Worm (Caenorhabditis elegans) whole organism, young adult: ENCODE results near the gene dpy-7.

Experiments used
- B0019.2 ChIP-seq: fragments of 200-800 bp; sonication (Bioruptor generic); conservative IDR thresholded peaks from 2 replicates; pipeline ENCODE4 v1.3.6; 2022; ENCODE audit warnings: missing genetic modification reagents, missing genetic modification characterization, missing compliant biosample characterization
- F33H1.4 ChIP-seq: fragments of 200-800 bp; sonication (Bioruptor generic); IDR thresholded peaks from 2 replicates; pipeline ENCODE4 v1.3.6; 2022; ENCODE audit warnings: missing genetic modification reagents, missing genetic modification characterization, missing compliant biosample characterization
- F37B4.10 ChIP-seq: fragments of 200-800 bp; sonication (Bioruptor generic); IDR thresholded peaks from 2 replicates; pipeline ENCODE4 v1.3.6; 2022; ENCODE audit warnings: missing genetic modification characterization, missing compliant biosample characterization
- F55B11.4 ChIP-seq: sonication (generic microtip); optimal IDR thresholded peaks from 2 replicates; lab custom pipeline; 2016; ENCODE audit warnings: missing compliant biosample characterization, missing genetic modification characterization, borderline replicate concordance; ENCODE audit not compliant: insufficient read depth
- F57C9.4 ChIP-seq: sonication (generic microtip); optimal IDR thresholded peaks from 2 replicates; lab custom pipeline; 2017; ENCODE audit warnings: mild to moderate bottlenecking, missing genetic modification characterization, missing compliant biosample characterization
- K11D2.4 ChIP-seq: fragments of 200-800 bp; sonication (Bioruptor generic); IDR thresholded peaks from 2 replicates; pipeline ENCODE4 v1.3.6; 2022; ENCODE audit warnings: missing genetic modification reagents, missing genetic modification characterization, missing compliant biosample characterization
- Y67H2A.10 ChIP-seq: fragments of 200-800 bp; sonication (Bioruptor generic); conservative IDR thresholded peaks from 2 replicates; pipeline ENCODE4 v1.3.6; 2022; ENCODE audit warnings: missing genetic modification reagents, missing genetic modification characterization, missing compliant biosample characterization
- akir-1 ChIP-seq: fragments of 200-800 bp; sonication (Bioruptor generic); optimal IDR thresholded peaks from 2 replicates; lab custom pipeline; 2018; ENCODE audit warnings: mild to moderate bottlenecking, missing genetic modification characterization, moderate library complexity, missing compliant biosample characterization
- aptf-3 ChIP-seq: fragments of 200-800 bp; sonication (Bioruptor generic); IDR thresholded peaks from 2 replicates; pipeline ENCODE4 v1.3.6; 2022; ENCODE audit warnings: missing genetic modification characterization, missing compliant biosample characterization
- ceh-79 ChIP-seq: sonication (generic microtip); optimal IDR thresholded peaks from 2 replicates; lab custom pipeline; 2017; ENCODE audit warnings: mild to moderate bottlenecking, missing genetic modification characterization, missing compliant biosample characterization
- die-1 ChIP-seq: sonication (generic microtip); optimal IDR thresholded peaks from 2 replicates; lab custom pipeline; 2016; ENCODE audit warnings: missing genotype, mild to moderate bottlenecking, missing genetic modification characterization, missing compliant biosample characterization
- egl-44 ChIP-seq: fragments of 200-800 bp; sonication (Bioruptor generic); IDR thresholded peaks from 2 replicates; pipeline ENCODE4 v1.3.6; 2022; ENCODE audit warnings: missing genetic modification reagents, missing genetic modification characterization, missing compliant biosample characterization
- ekl-4 ChIP-seq: fragments of 200-800 bp; sonication (Bioruptor generic); IDR thresholded peaks from 2 replicates; pipeline ENCODE4 v1.3.6; 2022; ENCODE audit warnings: missing genetic modification reagents, missing genetic modification characterization, missing compliant biosample characterization
- fkh-3 ChIP-seq: sonication (generic microtip); optimal IDR thresholded peaks from 2 replicates; lab custom pipeline; 2016; ENCODE audit warnings: mild to moderate bottlenecking, missing genetic modification characterization, missing compliant biosample characterization
- gei-17 ChIP-seq: fragments of 200-800 bp; sonication (Bioruptor generic); optimal IDR thresholded peaks from 2 replicates; lab custom pipeline; 2018; ENCODE audit warnings: mild to moderate bottlenecking, missing genetic modification characterization, missing compliant biosample characterization
- hlh-26 ChIP-seq: fragments of 200-800 bp; sonication (Bioruptor generic); conservative IDR thresholded peaks from 2 replicates; pipeline ENCODE4 v1.3.6; 2022; ENCODE audit warnings: missing genetic modification reagents, missing genetic modification characterization, missing compliant biosample characterization
- hsf-1 ChIP-seq: fragments of 200-800 bp; sonication (Bioruptor generic); IDR thresholded peaks from 2 replicates; pipeline ENCODE4 v1.3.6; 2022; ENCODE audit warnings: missing genetic modification reagents, missing genetic modification characterization, missing compliant biosample characterization
- let-526 ChIP-seq: fragments of 200-800 bp; sonication (Bioruptor generic); IDR thresholded peaks from 2 replicates; pipeline ENCODE4 v1.3.6; 2022; ENCODE audit warnings: missing genetic modification reagents, missing genetic modification characterization, missing compliant biosample characterization
- lin-26 ChIP-seq: fragments of 200-800 bp; sonication (Bioruptor generic); IDR thresholded peaks from 2 replicates; pipeline ENCODE4 v1.3.6; 2022; ENCODE audit warnings: missing genetic modification reagents, missing genetic modification characterization, missing compliant biosample characterization
- nhr-90 ChIP-seq: sonication (generic microtip); optimal IDR thresholded peaks from 2 replicates; lab custom pipeline; 2016; ENCODE audit warnings: missing genotype, mild to moderate bottlenecking, missing genetic modification characterization, missing compliant biosample characterization
- rec-8 ChIP-seq, 2 experiments: sonication (generic microtip); optimal IDR thresholded peaks; 2 replicates each; lab custom pipeline; 2016; ENCODE audit warnings: mild to moderate bottlenecking in 2 of 2, missing genetic modification characterization in 2 of 2, missing genetic modification reagents in 2 of 2, missing genotype in 2 of 2, missing biosample characterization in 1 of 2, missing compliant biosample characterization in 1 of 2, moderate library complexity in 1 of 2
- snpc-4 ChIP-seq, 5 experiments: fragments of 150-350 bp in 1 of 5; sonication (generic microtip) in 4 of 5; optimal IDR thresholded peaks; 2 replicates each; lab custom pipeline; 2014 to 2018; ENCODE audit warnings: missing genetic modification characterization in 5 of 5, missing biosample characterization in 3 of 5, antibody characterized with exemption in 2 of 5, mild to moderate bottlenecking in 2 of 5, missing compliant biosample characterization in 2 of 5, missing genotype in 2 of 5, moderate library complexity in 2 of 5, missing genetic modification reagents in 1 of 5
- tbp1 ChIP-seq: fragments of 200-800 bp; sonication (Bioruptor generic); optimal IDR thresholded peaks from 2 replicates; lab custom pipeline; 2018; ENCODE audit warnings: mild to moderate bottlenecking, missing genetic modification characterization, missing compliant biosample characterization
- unc-130 ChIP-seq: sonication (generic microtip); optimal IDR thresholded peaks from 2 replicates; lab custom pipeline; 2016; ENCODE audit warnings: missing genetic modification reagents, missing genetic modification characterization, missing compliant biosample characterization

dpy-7 gene

ce11 chrX:7495491-7495890, 42.1 kb downstream of the dpy-7 start, which contains the start of gene try-14:
TSS of gene try-14 (minus strand) at chrX:7495591.
- TF ChIP-seq F57C9.4 (tag; lab: Kevin White, UChicago) (no peak), lin-26 (GFP tag; lab: Robert Waterston, UW) (no peak), Y67H2A.10 (GFP tag; lab: Robert Waterston, UW) (no peak), K11D2.4 (GFP tag; lab: Robert Waterston, UW) (no peak), unc-130 (no peak), egl-44 (GFP tag; lab: Robert Waterston, UW) (no peak), gei-17 (no peak), fkh-3 (no peak), rec-8 (tag; optimal IDR thresholded peaks at IDR 0.05; lab: Kevin White, UChicago) (no peak), let-526 (GFP tag; lab: Robert Waterston, UW) (no peak), tbp1 (GFP tag; lab: Kevin White, UChicago) (no peak), hlh-26 (GFP tag; lab: Robert Waterston, UW) (no peak), nhr-90 (tag; lab: Kevin White, UChicago) (no peak), snpc-4 (GFP tag; optimal IDR thresholded peaks at IDR 0.05; lab: Kevin White, UChicago) (no peak), snpc-4 (tag; optimal IDR thresholded peaks at IDR 0.05; lab: Kevin White, UChicago) (no peak), ekl-4 (no peak), ceh-79 (tag; lab: Kevin White, UChicago) (no peak), F55B11.4 (tag; lab: Kevin White, UChicago) (no peak), hsf-1 (GFP tag; lab: Robert Waterston, UW) (no peak), die-1 (no peak)

- no peak for TF ChIP-seq tbp1 (GFP tag; lab: Kevin White, UChicago)
- TF ChIP-seq F33H1.4 = no peak
- no peak for TF ChIP-seq unc-130
- TF ChIP-seq aptf-3 = no peak
- TF ChIP-seq B0019.2 = no peak
Observed at ce11 chrX:7493020-7493419, 44.6 kb downstream of the dpy-7 start, which contains the start of gene F48E3.2. TSS of gene F48E3.2 (minus strand) at chrX:7493120.

- TF ChIP-seq akir-1 (GFP tag; lab: Kevin White, UChicago) (no peak), F37B4.10 (GFP tag; lab: Robert Waterston, UW) (0 out of 2 replicates have a peak, but pooled peaks have one; percentile 68)
Observed at ce11 chrX:7491521-7491920, 46.1 kb downstream of the dpy-7 start.
